Worm (Caenorhabditis elegans) whole organism, L2 larva: ENCODE results near the gene sprr-2.

Experiments used
- C34F6.9 ChIP-seq: fragments of 150-350 bp; optimal IDR thresholded peaks from 2 replicates; lab custom pipeline; 2014; ENCODE audit warnings: missing biosample characterization, missing genetic modification characterization
- F13H6.1 ChIP-seq: sonication (generic microtip); optimal IDR thresholded peaks from 2 replicates; lab custom pipeline; 2016; ENCODE audit warnings: missing genetic modification characterization, missing compliant biosample characterization
- Y55F3AM.14 ChIP-seq: fragments of 200-800 bp; sonication (Bioruptor generic); optimal IDR thresholded peaks from 2 replicates; lab custom pipeline; 2018; ENCODE audit warnings: mild to moderate bottlenecking, missing genetic modification characterization, missing compliant biosample characterization
- ZK546.5 ChIP-seq: sonication (generic microtip); optimal IDR thresholded peaks from 2 replicates; lab custom pipeline; 2017; ENCODE audit warnings: missing biosample characterization, missing genetic modification characterization
- alr-1 ChIP-seq: fragments of 150-350 bp; optimal IDR thresholded peaks from 2 replicates; lab custom pipeline; 2014; ENCODE audit warnings: missing biosample characterization, missing genetic modification characterization
- aly-2 ChIP-seq: fragments of 150-350 bp; optimal IDR thresholded peaks from 2 replicates; lab custom pipeline; 2014; ENCODE audit warnings: missing biosample characterization, missing genetic modification characterization
- ama-1 ChIP-seq: fragments of 150-350 bp; optimal IDR thresholded peaks from 2 replicates; lab custom pipeline; 2018; ENCODE audit warnings: inconsistent platforms
- blmp-1 ChIP-seq: sonication (generic microtip); optimal IDR thresholded peaks from 2 replicates; lab custom pipeline; 2017; ENCODE audit warnings: missing genetic modification characterization, mild to moderate bottlenecking, missing compliant biosample characterization, antibody characterized with exemption, moderate library complexity; ENCODE audit not compliant: insufficient read depth
- ceh-16 ChIP-seq: fragments of 150-350 bp; optimal IDR thresholded peaks from 2 replicates; lab custom pipeline; 2014; ENCODE audit warnings: missing biosample characterization, missing genetic modification characterization
- crh-2 ChIP-seq: sonication (generic microtip); optimal IDR thresholded peaks from 2 replicates; lab custom pipeline; 2017; ENCODE audit warnings: missing biosample characterization, missing genetic modification characterization
- dmd-4 ChIP-seq: sonication (generic microtip); optimal IDR thresholded peaks from 2 replicates; lab custom pipeline; 2017; ENCODE audit warnings: missing biosample characterization, missing genetic modification characterization
- egl-27 ChIP-seq: sonication (generic microtip); optimal IDR thresholded peaks from 3 replicates; lab custom pipeline; 2017; ENCODE audit warnings: missing biosample characterization, missing genetic modification reagents, missing genetic modification characterization
- elt-3 ChIP-seq: sonication (generic microtip); optimal IDR thresholded peaks from 2 replicates; lab custom pipeline; 2017; ENCODE audit warnings: missing biosample characterization, missing genetic modification characterization
- fos-1 ChIP-seq: fragments of 150-350 bp; optimal IDR thresholded peaks from 2 replicates; lab custom pipeline; 2014; ENCODE audit warnings: missing biosample characterization, missing genetic modification characterization
- gmeb-1 ChIP-seq: fragments of 150-350 bp; optimal IDR thresholded peaks from 2 replicates; lab custom pipeline; 2014; ENCODE audit warnings: missing biosample characterization, missing genetic modification characterization
- lin-11 ChIP-seq: fragments of 150-350 bp; sonication (generic microtip); optimal IDR thresholded peaks from 2 replicates; lab custom pipeline; 2014; ENCODE audit warnings: missing biosample characterization, missing genetic modification characterization, inconsistent platforms, mixed read lengths
- lin-13 ChIP-seq: fragments of 150-350 bp; optimal IDR thresholded peaks from 2 replicates; lab custom pipeline; 2014; ENCODE audit warnings: missing biosample characterization, missing genetic modification reagents, missing genetic modification characterization
- lsy-2 ChIP-seq, 2 experiments: fragments of 150-350 bp in 1 of 2; sonication (generic microtip) in 1 of 2; optimal IDR thresholded peaks; 2 replicates each; lab custom pipeline; 2014 to 2017; ENCODE audit warnings: missing biosample characterization in 2 of 2, missing genetic modification characterization in 2 of 2
- mab-5 ChIP-seq: fragments of 150-350 bp; optimal IDR thresholded peaks from 2 replicates; lab custom pipeline; 2014; ENCODE audit warnings: missing biosample characterization, missing genetic modification characterization
- mbf-1 ChIP-seq: sonication (generic microtip); optimal IDR thresholded peaks from 2 replicates; lab custom pipeline; 2017; ENCODE audit warnings: missing biosample characterization, missing genetic modification characterization
- mdl-1 ChIP-seq, 2 experiments: fragments of 150-350 bp in 1 of 2; sonication (generic microtip) in 1 of 2; optimal IDR thresholded peaks; 2 replicates each; lab custom pipeline; 2017; ENCODE audit warnings: missing biosample characterization in 2 of 2, missing genetic modification characterization in 2 of 2
- nhr-10 ChIP-seq: sonication (generic microtip); optimal IDR thresholded peaks from 2 replicates; lab custom pipeline; 2017; ENCODE audit warnings: missing biosample characterization, missing genetic modification characterization
- nhr-12 ChIP-seq: fragments of 150-350 bp; optimal IDR thresholded peaks from 2 replicates; lab custom pipeline; 2014; ENCODE audit warnings: missing biosample characterization, missing genetic modification characterization
- nhr-129 ChIP-seq: fragments of 150-350 bp; optimal IDR thresholded peaks from 2 replicates; lab custom pipeline; 2014; ENCODE audit warnings: missing biosample characterization, missing genetic modification characterization
- nhr-21 ChIP-seq: fragments of 150-350 bp; optimal IDR thresholded peaks from 2 replicates; lab custom pipeline; 2014; ENCODE audit warnings: missing biosample characterization, missing genetic modification characterization
- nhr-237 ChIP-seq: fragments of 150-350 bp; optimal IDR thresholded peaks from 2 replicates; lab custom pipeline; 2014; ENCODE audit warnings: missing biosample characterization, missing genetic modification characterization
- nhr-25 ChIP-seq: fragments of 150-350 bp; sonication (generic microtip); optimal IDR thresholded peaks from 3 replicates; lab custom pipeline; 2014; ENCODE audit warnings: missing biosample characterization, missing genetic modification characterization
- sem-4 ChIP-seq: fragments of 150-350 bp; optimal IDR thresholded peaks from 2 replicates; lab custom pipeline; 2014; ENCODE audit warnings: missing biosample characterization, missing genetic modification reagents, missing genetic modification characterization
- skn-1 ChIP-seq: sonication (generic microtip); optimal IDR thresholded peaks from 2 replicates; lab custom pipeline; 2017; ENCODE audit warnings: missing biosample characterization, missing genetic modification characterization
- sma-3 ChIP-seq: sonication (generic microtip); optimal IDR thresholded peaks from 2 replicates; lab custom pipeline; 2016; ENCODE audit warnings: missing genetic modification reagents, missing genetic modification characterization, missing compliant biosample characterization
- sma-9 ChIP-seq, 2 experiments: fragments of 150-350 bp in 1 of 2; sonication (generic microtip) in 1 of 2; optimal IDR thresholded peaks; 2 replicates each; lab custom pipeline; 2014 to 2016; ENCODE audit warnings: missing genetic modification characterization in 2 of 2, mild to moderate bottlenecking in 1 of 2, missing biosample characterization in 1 of 2, missing compliant biosample characterization in 1 of 2, missing genetic modification reagents in 1 of 2, moderate library complexity in 1 of 2
- snpc-4 ChIP-seq: fragments of 150-350 bp; optimal IDR thresholded peaks from 2 replicates; lab custom pipeline; 2014; ENCODE audit warnings: missing biosample characterization, missing genetic modification characterization
- unc-39 ChIP-seq: fragments of 150-350 bp; optimal IDR thresholded peaks from 2 replicates; lab custom pipeline; 2014; ENCODE audit warnings: missing biosample characterization, missing genetic modification characterization
- unc-55 ChIP-seq: fragments of 150-350 bp; sonication (generic microtip); optimal IDR thresholded peaks from 3 replicates; lab custom pipeline; 2014; ENCODE audit warnings: missing biosample characterization, missing genetic modification reagents, missing genetic modification characterization
- unc-62 ChIP-seq: fragments of 150-350 bp; optimal IDR thresholded peaks from 2 replicates; lab custom pipeline; 2014; ENCODE audit warnings: missing biosample characterization, missing genetic modification reagents, missing genetic modification characterization
- zag-1 ChIP-seq: fragments of 150-350 bp; optimal IDR thresholded peaks from 2 replicates; lab custom pipeline; 2014; ENCODE audit warnings: missing biosample characterization, missing genetic modification characterization
- ztf-1 ChIP-seq: fragments of 200-800 bp; sonication (Bioruptor generic); conservative IDR thresholded peaks from 2 replicates; pipeline ENCODE4 v1.3.6; 2022; ENCODE audit warnings: missing genetic modification characterization, missing compliant biosample characterization
- ztf-11 ChIP-seq: sonication (generic microtip); optimal IDR thresholded peaks from 2 replicates; lab custom pipeline; 2017; ENCODE audit warnings: missing biosample characterization, missing genetic modification characterization
- ztf-4 ChIP-seq: fragments of 150-350 bp; optimal IDR thresholded peaks from 2 replicates; lab custom pipeline; 2014; ENCODE audit warnings: missing biosample characterization, missing genetic modification characterization

sprr-2 gene

ce11 chrX:14791195-14791739 lies 2.0 kb upstream of the sprr-2 start:
- TF ChIP-seq alr-1 (tag; lab: Kevin White, UChicago), result no peak
- peak; percentile 68 for TF ChIP-seq ama-1 (lab: Kevin White, UChicago)
- TF ChIP-seq snpc-4 (tag; lab: Kevin White, UChicago), result no peak
- TF ChIP-seq nhr-129, result no peak
- TF ChIP-seq gmeb-1 (tag; lab: Kevin White, UChicago), result no peak
- no peak for TF ChIP-seq C34F6.9
- no peak for TF ChIP-seq nhr-10 (tag; lab: Kevin White, UChicago)

DNA sequence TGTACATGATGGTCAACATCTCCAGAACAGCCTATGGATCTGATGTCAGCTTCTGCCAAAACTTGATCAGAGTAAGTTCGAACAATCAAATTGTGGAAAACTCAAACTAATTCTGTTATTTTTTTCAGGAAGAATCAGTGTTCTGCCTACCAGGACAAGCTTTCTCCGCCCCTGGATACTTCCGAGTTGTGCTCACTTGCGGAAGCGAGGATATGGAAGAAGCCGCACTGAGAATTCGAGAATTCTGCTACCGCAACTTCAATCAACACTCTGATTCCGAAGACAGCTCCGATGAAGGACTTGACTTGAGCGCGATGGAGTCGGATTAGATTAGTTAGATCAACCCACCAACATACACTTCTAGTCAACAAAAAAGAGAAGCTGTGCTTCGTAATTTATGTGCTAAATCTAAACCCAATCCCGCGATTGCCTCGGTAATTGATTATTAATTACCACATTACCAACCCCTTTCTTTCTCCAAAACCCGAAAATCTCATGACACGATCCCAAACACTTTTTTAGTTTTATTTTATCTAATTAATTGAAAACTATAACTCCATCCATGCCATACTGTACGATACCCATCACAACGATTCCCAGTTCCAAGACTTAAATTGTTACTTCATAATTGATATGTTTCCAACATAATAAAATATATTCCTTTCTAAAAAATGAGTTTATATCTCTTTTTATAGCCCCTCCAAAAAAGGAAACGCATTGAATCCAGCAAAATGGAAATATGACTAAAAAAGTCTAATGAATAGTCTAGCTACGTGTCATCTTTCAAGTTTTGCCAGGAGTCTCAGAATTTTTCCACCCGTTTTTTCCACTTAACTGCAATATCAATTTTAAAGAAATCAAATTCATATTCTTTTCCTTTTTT lies 689 bp upstream of the sprr-2 start:
- TF ChIP-seq ztf-4 (tag; lab: Kevin White, UChicago), result peak; percentile 26
- peak in 1 of 2 experiments; percentile 3 for TF ChIP-seq mdl-1 (tag; optimal IDR thresholded peaks at IDR 0.05; lab: Kevin White, UChicago)
- TF ChIP-seq lin-13, result peak; percentile 23
- no peak for TF ChIP-seq elt-3 (tag; lab: Kevin White, UChicago)
- TF ChIP-seq ama-1 (lab: Kevin White, UChicago), result peak; percentile 70

DNA sequence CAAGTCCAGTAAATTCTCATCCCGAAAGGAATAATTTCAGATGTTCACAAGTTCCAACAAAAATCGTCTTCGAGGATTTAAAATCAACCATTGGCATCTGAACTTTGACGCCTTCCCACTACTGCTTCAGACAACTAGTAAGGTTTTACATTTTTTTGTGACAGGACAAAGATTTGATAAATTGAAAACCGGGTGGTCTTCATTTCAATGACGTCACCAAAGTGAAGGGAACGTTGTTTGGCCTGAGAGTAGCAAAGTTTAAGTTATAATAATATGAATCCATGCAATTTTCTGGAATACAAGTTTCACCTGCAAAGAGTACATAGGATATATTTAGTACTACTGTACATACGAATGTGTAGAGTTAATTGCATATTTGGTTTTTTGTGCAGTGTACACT lies 925 bp downstream of the sprr-2 start:
- TF ChIP-seq zag-1 (tag; lab: Kevin White, UChicago), result no peak
- no peak for TF ChIP-seq elt-3 (tag; lab: Kevin White, UChicago)
- no peak for TF ChIP-seq nhr-25 (tag; lab: Kevin White, UChicago)
- TF ChIP-seq nhr-10 (tag; lab: Kevin White, UChicago), result no peak
- TF ChIP-seq mab-5 (tag; lab: Kevin White, UChicago), result no peak
- no peak for TF ChIP-seq sma-3 (GFP tag; lab: Kevin White, UChicago)
- TF ChIP-seq egl-27 (tag; lab: Kevin White, UChicago), result no peak
- TF ChIP-seq unc-39 (tag; lab: Kevin White, UChicago), result no peak
- TF ChIP-seq C34F6.9, result no peak

DNA sequence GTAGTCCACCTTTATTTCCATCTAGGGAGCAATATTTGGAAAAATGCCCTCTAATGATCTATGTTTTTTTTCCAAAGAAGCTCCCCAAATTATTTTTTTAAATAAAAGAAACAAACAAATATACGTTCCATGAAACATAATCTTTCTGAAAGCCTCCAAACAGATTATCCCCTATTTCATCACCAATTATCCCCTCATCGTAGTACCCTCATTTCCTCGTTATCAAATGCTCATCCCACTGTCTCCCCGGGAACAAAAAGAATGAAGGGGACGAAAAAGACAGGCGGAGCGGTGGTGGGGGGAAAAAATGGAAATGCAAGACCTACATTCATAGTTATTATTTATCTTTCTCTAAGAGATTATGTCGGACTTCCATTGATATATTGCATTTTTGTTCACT lies 4.2 kb downstream of the sprr-2 start:
- TF ChIP-seq skn-1 (no peak), ama-1 (lab: Kevin White, UChicago) (no peak), Y55F3AM.14 (GFP tag; lab: Kevin White, UChicago) (no peak), ZK546.5 (no peak), nhr-129 (no peak)

DNA sequence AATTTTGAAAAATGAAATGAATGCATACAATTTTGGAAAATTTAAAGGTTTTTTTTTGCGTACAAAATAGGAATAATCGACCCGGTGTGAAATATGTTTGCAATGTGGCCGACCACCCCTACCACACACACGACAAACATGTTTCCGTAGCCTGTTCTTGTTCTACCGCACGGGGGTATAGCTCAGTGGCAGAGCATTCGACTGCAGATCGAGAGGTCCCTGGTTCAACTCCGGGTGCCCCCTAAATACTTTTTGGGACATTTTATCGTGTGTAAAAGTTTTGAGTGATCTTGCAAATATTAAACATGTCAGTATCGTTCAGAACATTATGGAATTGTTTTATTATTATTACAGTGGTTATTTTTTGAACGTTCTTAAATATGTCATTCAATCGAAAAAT lies 11.5 kb downstream of the sprr-2 start:
- TF ChIP-seq unc-62 (GFP tag; lab: Kevin White, UChicago) (no peak), nhr-21 (tag; lab: Kevin White, UChicago) (no peak), mbf-1 (tag; lab: Kevin White, UChicago) (no peak), sem-4 (tag; lab: Kevin White, UChicago) (peak; percentile 32), aly-2 (tag; lab: Kevin White, UChicago) (no peak), F13H6.1 (peak; percentile 49), mab-5 (tag; lab: Kevin White, UChicago) (no peak), sma-9 (GFP tag; optimal IDR thresholded peaks at IDR 0.05; lab: Kevin White, UChicago) (peak; percentile 65), sma-9 (tag; optimal IDR thresholded peaks at IDR 0.05; lab: Kevin White, UChicago) (no peak), sma-3 (GFP tag; lab: Kevin White, UChicago) (peak; percentile 45), alr-1 (tag; lab: Kevin White, UChicago) (no peak), lin-13 (peak; percentile 33), ztf-11 (tag; lab: Kevin White, UChicago) (no peak), dmd-4 (tag; lab: Kevin White, UChicago) (no peak), egl-27 (tag; lab: Kevin White, UChicago) (no peak), unc-55 (peak; percentile 33), Y55F3AM.14 (GFP tag; lab: Kevin White, UChicago) (no peak), nhr-25 (tag; lab: Kevin White, UChicago) (no peak), ama-1 (lab: Kevin White, UChicago) (no peak), lin-11 (peak; percentile 23), lsy-2 (tag; optimal IDR thresholded peaks at IDR 0.05; lab: Kevin White, UChicago) (peak in 1 of 2 experiments; percentile 23), blmp-1 (tag; lab: Kevin White, UChicago) (no peak), ztf-1 (GFP tag; lab: Robert Waterston, UW) (no peak), ceh-16 (no peak), elt-3 (tag; lab: Kevin White, UChicago) (no peak), crh-2 (tag; lab: Kevin White, UChicago) (peak; percentile 23), C34F6.9 (peak; percentile 39), nhr-12 (no peak), nhr-129 (peak; percentile 29), nhr-237 (tag; lab: Kevin White, UChicago) (no peak), ZK546.5 (no peak), mdl-1 (tag; optimal IDR thresholded peaks at IDR 0.05; lab: Kevin White, UChicago) (peak in 1 of 2 experiments; percentile 13), fos-1 (tag; lab: Kevin White, UChicago) (peak; percentile 42)
